Worm (Caenorhabditis elegans) whole organism, late embryonic: Measurements from ENCODE around the gene Y22D7AR.3.

Experiments
- K09A11.1 ChIP-seq: sonication (generic microtip); optimal IDR thresholded peaks from 2 replicates; lab custom pipeline; 2017; ENCODE audit warnings: antibody characterized with exemption, mild to moderate bottlenecking, missing genetic modification characterization, missing compliant biosample characterization; ENCODE audit not compliant: insufficient read depth
- ama-1 ChIP-seq: fragments of 150-350 bp; optimal IDR thresholded peaks from 2 replicates; lab custom pipeline; 2014
- ceh-18 ChIP-seq: sonication (generic microtip); optimal IDR thresholded peaks from 2 replicates; lab custom pipeline; 2016; ENCODE audit warnings: missing genetic modification characterization, missing compliant biosample characterization
- ceh-48 ChIP-seq: sonication (generic microtip); optimal IDR thresholded peaks from 2 replicates; lab custom pipeline; 2016; ENCODE audit warnings: missing genetic modification characterization, inconsistent platforms, missing compliant biosample characterization
- elt-2 ChIP-seq: sonication (generic microtip); optimal IDR thresholded peaks from 2 replicates; lab custom pipeline; 2016; ENCODE audit warnings: missing genetic modification reagents, missing genetic modification characterization, missing compliant biosample characterization
- elt-4 ChIP-seq: sonication (generic microtip); optimal IDR thresholded peaks from 2 replicates; lab custom pipeline; 2016; ENCODE audit warnings: missing genetic modification characterization, missing compliant biosample characterization
- nfya-1 ChIP-seq: sonication (generic microtip); optimal IDR thresholded peaks from 2 replicates; lab custom pipeline; 2017; ENCODE audit warnings: missing genetic modification characterization, mild to moderate bottlenecking, missing compliant biosample characterization, antibody characterized with exemption, moderate library complexity
- nhr-11 ChIP-seq: fragments of 150-350 bp; optimal IDR thresholded peaks from 2 replicates; lab custom pipeline; 2014; ENCODE audit warnings: missing biosample characterization, missing genetic modification characterization
- npax-4 ChIP-seq: sonication (generic microtip); optimal IDR thresholded peaks from 2 replicates; lab custom pipeline; 2016; ENCODE audit warnings: missing genetic modification characterization, missing compliant biosample characterization
- pha-4 ChIP-seq: fragments of 150-350 bp; optimal IDR thresholded peaks from 2 replicates; lab custom pipeline; 2018; ENCODE audit warnings: missing biosample characterization, missing genetic modification reagents, missing genetic modification characterization
- sox-2 ChIP-seq: fragments of 200-800 bp; sonication (Bioruptor generic); IDR thresholded peaks from 2 replicates; pipeline ENCODE4 v1.3.6; 2022; ENCODE audit warnings: missing genetic modification reagents, missing genetic modification characterization, missing compliant biosample characterization
- tbx-2 ChIP-seq: sonication (generic microtip); optimal IDR thresholded peaks from 2 replicates; lab custom pipeline; 2016; ENCODE audit warnings: missing genetic modification characterization, missing compliant biosample characterization
- unc-55 ChIP-seq: sonication (generic microtip); optimal IDR thresholded peaks from 2 replicates; lab custom pipeline; 2017; ENCODE audit warnings: missing biosample characterization, missing genetic modification reagents, missing genetic modification characterization
- unc-86 ChIP-seq: sonication (generic microtip); optimal IDR thresholded peaks from 2 replicates; lab custom pipeline; 2016; ENCODE audit warnings: missing genetic modification characterization, missing compliant biosample characterization

DNA sequence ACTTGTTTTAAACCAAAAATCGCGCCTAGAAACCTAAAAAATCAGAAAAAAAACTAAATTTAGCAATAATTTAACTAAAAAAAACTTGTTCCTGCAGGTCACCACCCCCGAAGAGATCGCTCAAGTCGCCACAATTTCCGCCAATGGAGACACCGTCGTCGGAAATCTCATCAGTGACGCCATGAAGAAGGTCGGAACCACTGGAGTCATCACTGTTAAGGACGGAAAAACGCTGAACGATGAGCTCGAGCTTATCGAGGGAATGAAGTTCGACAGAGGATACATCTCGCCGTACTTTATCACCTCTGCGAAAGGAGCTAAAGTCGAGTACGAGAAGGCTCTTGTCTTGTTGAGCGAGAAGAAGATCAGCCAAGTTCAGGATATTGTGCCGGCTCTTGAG, 44.3 kb downstream of the Y22D7AR.3 start:
- no peak for TF ChIP-seq elt-4 (tag; lab: Kevin White, UChicago)
- no peak for TF ChIP-seq K09A11.1
- TF ChIP-seq unc-55 (GFP tag; lab: Kevin White, UChicago) = no peak
- TF ChIP-seq nhr-11 (tag; lab: Kevin White, UChicago) = no peak
- no peak for TF ChIP-seq npax-4 (tag; lab: Kevin White, UChicago)
- no peak for TF ChIP-seq ama-1
- TF ChIP-seq nfya-1 (tag; lab: Kevin White, UChicago) = no peak
- TF ChIP-seq tbx-2 (tag; lab: Kevin White, UChicago) = no peak
- no peak for TF ChIP-seq ceh-48 (tag; lab: Kevin White, UChicago)
- no peak for TF ChIP-seq unc-86 (tag; lab: Kevin White, UChicago)
- TF ChIP-seq pha-4 = no peak
- no peak for TF ChIP-seq sox-2
- no peak for TF ChIP-seq ceh-18 (tag; lab: Kevin White, UChicago)
- no peak for TF ChIP-seq elt-2 (tag; lab: Kevin White, UChicago)
